Worm (Caenorhabditis elegans): ENCODE measurements around the gene ztf-1.

ce11 chrIII:8838075-8838474 lies 45.9 kb upstream of the ztf-1 start, which contains the start of gene F44E2.4:
- no peak for TF ChIP-seq him-1 (tag; optimal IDR thresholded peaks at IDR 0.05)
- TF ChIP-seq W03F9.2 (tag; optimal IDR thresholded peaks at IDR 0.05), result no peak

Data from whole organism, L4/young adult.